Fruit fly (Drosophila melanogaster) whole organism, prepupa: Measurements from ENCODE around the gene CG14606.

Experiments
- Blimp-1 ChIP-seq: fragments of 200-800 bp; sonication (Bioruptor generic); optimal IDR thresholded peaks from 3 replicates; lab custom pipeline; 2017; ENCODE audit warnings: missing biosample characterization, missing genetic modification characterization, mild to moderate bottlenecking, moderate library complexity, missing genetic modification reagents
- CG16779 ChIP-seq: fragments of 200-800 bp; sonication (Bioruptor generic); optimal IDR thresholded peaks from 3 replicates; lab custom pipeline; 2017; ENCODE audit warnings: missing biosample characterization, mild to moderate bottlenecking, missing genetic modification characterization
- Hr39 ChIP-seq: fragments of 200-800 bp; sonication (Bioruptor generic); optimal IDR thresholded peaks from 2 replicates; lab custom pipeline; 2016; ENCODE audit warnings: missing biosample characterization, missing genetic modification characterization
- Sox15 ChIP-seq: fragments of 200-800 bp; sonication (Bioruptor generic); optimal IDR thresholded peaks from 3 replicates; lab custom pipeline; 2016; ENCODE audit warnings: missing biosample characterization, missing genetic modification characterization
- achi ChIP-seq: fragments of 200-800 bp; sonication (Bioruptor generic); optimal IDR thresholded peaks from 3 replicates; lab custom pipeline; 2016; ENCODE audit warnings: missing biosample characterization, missing genetic modification characterization

- TF ChIP-seq Sox15 (no peak), CG16779 (tag; lab: Kevin White, UChicago) (no peak), Hr39 (no peak), Blimp-1 (no peak), achi (GFP tag; lab: Kevin White, UChicago) (no peak)
Observed at dm6 chr3R:7199849-7200248, 17.0 kb downstream of the CG14606 start.
